Worm (Caenorhabditis elegans): Measurements from ENCODE around the gene F55A4.7.

- TF ChIP-seq F52B5.7 (tag; optimal IDR thresholded peaks at IDR 0.05) (no peak), dpff-1 (tag; optimal IDR thresholded peaks at IDR 0.05) (no peak), attf-3 (GFP tag; conservative IDR thresholded peaks at IDR 0.05) (no peak), sptf-2 (GFP tag; optimal IDR thresholded peaks at IDR 0.05) (no peak), mcd-1 (GFP tag; IDR thresholded peaks at IDR 0.05) (no peak), ceh-40 (GFP tag; IDR thresholded peaks at IDR 0.05) (no peak)
These were observed 20.8 kb downstream of the F55A4.7 start, which contains the start of the genes F55A4.13 and nlf-1 for ce11 chrX:1017456-1017855.

All from whole organism, young adult.